Fruit fly (Drosophila melanogaster) whole organism, adult: Measurements from ENCODE around the gene Octbeta2R.
"Not testable (repeated sequence)": the region's sequence is repeated elsewhere in the genome, so short reads cannot be mapped to it uniquely, and the experiment has no call there.

ENCODE experiments used
- CG33017 ChIP-seq: fragments of 200-800 bp; sonication (Bioruptor generic); optimal IDR thresholded peaks from 2 replicates; lab custom pipeline; 2018; ENCODE audit warnings: missing biosample characterization, mild to moderate bottlenecking, missing genetic modification characterization, moderate library complexity
- Crg-1 ChIP-seq: fragments of 200-800 bp; sonication (Bioruptor generic); optimal IDR thresholded peaks from 2 replicates; lab custom pipeline; 2016; ENCODE audit warnings: missing biosample characterization, missing genetic modification characterization
- Hr96 ChIP-seq: fragments of 200-800 bp; sonication (Bioruptor generic); optimal IDR thresholded peaks from 2 replicates; lab custom pipeline; 2016; ENCODE audit warnings: missing biosample characterization, missing genetic modification characterization
- bab1 ChIP-seq: fragments of 200-800 bp; sonication (Bioruptor generic); optimal IDR thresholded peaks from 3 replicates; lab custom pipeline; 2019; ENCODE audit warnings: missing biosample characterization, mild to moderate bottlenecking, missing genetic modification characterization, moderate library complexity
- cic ChIP-seq: fragments of 200-800 bp; sonication (Bioruptor generic); optimal IDR thresholded peaks from 2 replicates; lab custom pipeline; 2017; ENCODE audit warnings: missing biosample characterization, mild to moderate bottlenecking, missing genetic modification characterization, moderate library complexity
- toe ChIP-seq: fragments of 200-800 bp; sonication (Bioruptor generic); optimal IDR thresholded peaks from 2 replicates; lab custom pipeline; 2016; ENCODE audit warnings: missing biosample characterization, missing genetic modification characterization

Gene Octbeta2R

DNA sequence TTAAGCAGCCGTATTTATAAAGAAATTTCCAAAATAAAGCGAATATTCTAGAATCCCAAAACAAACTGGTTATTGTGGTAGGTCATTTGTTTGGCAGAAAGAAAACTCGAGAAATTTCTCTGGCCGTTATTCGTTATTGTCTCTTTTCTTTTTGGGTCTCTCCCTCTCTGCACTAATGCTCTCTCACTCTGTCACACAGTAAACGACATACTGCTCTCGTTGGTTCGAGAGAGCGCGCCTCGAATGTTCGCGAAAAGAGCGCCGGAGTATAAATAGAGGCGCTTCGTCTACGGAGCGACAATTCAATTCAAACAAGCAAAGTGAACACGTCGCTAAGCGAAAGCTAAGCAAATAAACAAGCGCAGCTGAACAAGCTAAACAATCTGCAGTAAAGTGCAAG lies 90.0 kb downstream of the Octbeta2R start, which contains the start of gene Hsp70Bb:
Gene Hsp70Bb, plus strand, starts transcription at position 301 of the 400 bp plus-strand sequence.
- TF ChIP-seq bab1 (GFP tag; lab: Kevin White, UChicago); Crg-1 (GFP tag; lab: Kevin White, UChicago); toe: not testable (repeated sequence)

dm6 chr3R:12502210-12502609 lies 93.3 kb downstream of the Octbeta2R start, which contains the start of gene Hsp70Bbb:
Hsp70Bbb (plus strand) TSS chr3R:12502510.
- TF ChIP-seq CG33017 (tag; lab: Kevin White, UChicago); Hr96; cic (GFP tag; lab: Kevin White, UChicago): not testable (repeated sequence)
